Worm (Caenorhabditis elegans) whole organism, L2 larva: Measurements from ENCODE around the gene H41C03.2.
A peak's percentile ranks its signal among the peaks of the same experiment; 100 is the strongest.
"Not testable (repeated sequence)": the region's sequence is repeated elsewhere in the genome, so short reads cannot be mapped to it uniquely, and the experiment has no call there.

Experiments
- C34F6.9 ChIP-seq: fragments of 150-350 bp; optimal IDR thresholded peaks from 2 replicates; lab custom pipeline; 2014; ENCODE audit warnings: missing biosample characterization, missing genetic modification characterization
- F13H6.1 ChIP-seq: sonication (generic microtip); optimal IDR thresholded peaks from 2 replicates; lab custom pipeline; 2016; ENCODE audit warnings: missing genetic modification characterization, missing compliant biosample characterization
- R02D3.7 ChIP-seq: fragments of 150-350 bp; optimal IDR thresholded peaks from 2 replicates; lab custom pipeline; 2014; ENCODE audit warnings: missing biosample characterization, missing genetic modification characterization
- Y55F3AM.14 ChIP-seq: fragments of 200-800 bp; sonication (Bioruptor generic); optimal IDR thresholded peaks from 2 replicates; lab custom pipeline; 2018; ENCODE audit warnings: mild to moderate bottlenecking, missing genetic modification characterization, missing compliant biosample characterization
- alr-1 ChIP-seq: fragments of 150-350 bp; optimal IDR thresholded peaks from 2 replicates; lab custom pipeline; 2014; ENCODE audit warnings: missing biosample characterization, missing genetic modification characterization
- ama-1 ChIP-seq: fragments of 150-350 bp; optimal IDR thresholded peaks from 2 replicates; lab custom pipeline; 2018; ENCODE audit warnings: inconsistent platforms
- blmp-1 ChIP-seq: sonication (generic microtip); optimal IDR thresholded peaks from 2 replicates; lab custom pipeline; 2017; ENCODE audit warnings: missing genetic modification characterization, mild to moderate bottlenecking, missing compliant biosample characterization, antibody characterized with exemption, moderate library complexity; ENCODE audit not compliant: insufficient read depth
- ceh-16 ChIP-seq: fragments of 150-350 bp; optimal IDR thresholded peaks from 2 replicates; lab custom pipeline; 2014; ENCODE audit warnings: missing biosample characterization, missing genetic modification characterization
- ceh-82 ChIP-seq: fragments of 150-350 bp; optimal IDR thresholded peaks from 2 replicates; lab custom pipeline; 2014; ENCODE audit warnings: missing biosample characterization, missing genetic modification characterization
- crh-2 ChIP-seq: sonication (generic microtip); optimal IDR thresholded peaks from 2 replicates; lab custom pipeline; 2017; ENCODE audit warnings: missing biosample characterization, missing genetic modification characterization
- egl-27 ChIP-seq: sonication (generic microtip); optimal IDR thresholded peaks from 3 replicates; lab custom pipeline; 2017; ENCODE audit warnings: missing biosample characterization, missing genetic modification reagents, missing genetic modification characterization
- elt-1 ChIP-seq: fragments of 150-350 bp; optimal IDR thresholded peaks from 2 replicates; lab custom pipeline; 2014; ENCODE audit warnings: missing biosample characterization, missing genetic modification characterization
- elt-3 ChIP-seq: sonication (generic microtip); optimal IDR thresholded peaks from 2 replicates; lab custom pipeline; 2017; ENCODE audit warnings: missing biosample characterization, missing genetic modification characterization
- fos-1 ChIP-seq: fragments of 150-350 bp; optimal IDR thresholded peaks from 2 replicates; lab custom pipeline; 2014; ENCODE audit warnings: missing biosample characterization, missing genetic modification characterization
- gmeb-1 ChIP-seq: fragments of 150-350 bp; optimal IDR thresholded peaks from 2 replicates; lab custom pipeline; 2014; ENCODE audit warnings: missing biosample characterization, missing genetic modification characterization
- lin-13 ChIP-seq: fragments of 150-350 bp; optimal IDR thresholded peaks from 2 replicates; lab custom pipeline; 2014; ENCODE audit warnings: missing biosample characterization, missing genetic modification reagents, missing genetic modification characterization
- lin-39 ChIP-seq: fragments of 150-350 bp; optimal IDR thresholded peaks from 2 replicates; lab custom pipeline; 2014; ENCODE audit warnings: missing biosample characterization, missing genetic modification reagents, missing genetic modification characterization
- lsy-2 ChIP-seq, 2 experiments: fragments of 150-350 bp in 1 of 2; sonication (generic microtip) in 1 of 2; optimal IDR thresholded peaks; 2 replicates each; lab custom pipeline; 2014 to 2017; ENCODE audit warnings: missing biosample characterization in 2 of 2, missing genetic modification characterization in 2 of 2
- mdl-1 ChIP-seq, 2 experiments: fragments of 150-350 bp in 1 of 2; sonication (generic microtip) in 1 of 2; optimal IDR thresholded peaks; 2 replicates each; lab custom pipeline; 2017; ENCODE audit warnings: missing biosample characterization in 2 of 2, missing genetic modification characterization in 2 of 2
- nhr-11 ChIP-seq: fragments of 150-350 bp; optimal IDR thresholded peaks from 2 replicates; lab custom pipeline; 2014; ENCODE audit warnings: missing biosample characterization, missing genetic modification characterization
- nhr-12 ChIP-seq: fragments of 150-350 bp; optimal IDR thresholded peaks from 2 replicates; lab custom pipeline; 2014; ENCODE audit warnings: missing biosample characterization, missing genetic modification characterization
- nhr-129 ChIP-seq: fragments of 150-350 bp; optimal IDR thresholded peaks from 2 replicates; lab custom pipeline; 2014; ENCODE audit warnings: missing biosample characterization, missing genetic modification characterization
- nhr-23 ChIP-seq: fragments of 150-350 bp; optimal IDR thresholded peaks from 2 replicates; lab custom pipeline; 2014; ENCODE audit warnings: missing biosample characterization, missing genetic modification reagents, missing genetic modification characterization
- nhr-237 ChIP-seq: fragments of 150-350 bp; optimal IDR thresholded peaks from 2 replicates; lab custom pipeline; 2014; ENCODE audit warnings: missing biosample characterization, missing genetic modification characterization
- nhr-25 ChIP-seq: fragments of 150-350 bp; sonication (generic microtip); optimal IDR thresholded peaks from 3 replicates; lab custom pipeline; 2014; ENCODE audit warnings: missing biosample characterization, missing genetic modification characterization
- nhr-6 ChIP-seq: fragments of 150-350 bp; optimal IDR thresholded peaks from 2 replicates; lab custom pipeline; 2014; ENCODE audit warnings: missing biosample characterization, missing genetic modification characterization
- peb-1 ChIP-seq: fragments of 150-350 bp; optimal IDR thresholded peaks from 2 replicates; lab custom pipeline; 2014; ENCODE audit warnings: missing biosample characterization, missing genetic modification characterization
- skn-1 ChIP-seq: sonication (generic microtip); optimal IDR thresholded peaks from 2 replicates; lab custom pipeline; 2017; ENCODE audit warnings: missing biosample characterization, missing genetic modification characterization
- sma-3 ChIP-seq: sonication (generic microtip); optimal IDR thresholded peaks from 2 replicates; lab custom pipeline; 2016; ENCODE audit warnings: missing genetic modification reagents, missing genetic modification characterization, missing compliant biosample characterization
- sma-9 ChIP-seq, 2 experiments: fragments of 150-350 bp in 1 of 2; sonication (generic microtip) in 1 of 2; optimal IDR thresholded peaks; 2 replicates each; lab custom pipeline; 2014 to 2016; ENCODE audit warnings: missing genetic modification characterization in 2 of 2, mild to moderate bottlenecking in 1 of 2, missing biosample characterization in 1 of 2, missing compliant biosample characterization in 1 of 2, missing genetic modification reagents in 1 of 2, moderate library complexity in 1 of 2
- snpc-4 ChIP-seq: fragments of 150-350 bp; optimal IDR thresholded peaks from 2 replicates; lab custom pipeline; 2014; ENCODE audit warnings: missing biosample characterization, missing genetic modification characterization
- unc-55 ChIP-seq: fragments of 150-350 bp; sonication (generic microtip); optimal IDR thresholded peaks from 3 replicates; lab custom pipeline; 2014; ENCODE audit warnings: missing biosample characterization, missing genetic modification reagents, missing genetic modification characterization
- unc-62 ChIP-seq: fragments of 150-350 bp; optimal IDR thresholded peaks from 2 replicates; lab custom pipeline; 2014; ENCODE audit warnings: missing biosample characterization, missing genetic modification reagents, missing genetic modification characterization
- zag-1 ChIP-seq: fragments of 150-350 bp; optimal IDR thresholded peaks from 2 replicates; lab custom pipeline; 2014; ENCODE audit warnings: missing biosample characterization, missing genetic modification characterization
- ztf-1 ChIP-seq: fragments of 200-800 bp; sonication (Bioruptor generic); conservative IDR thresholded peaks from 2 replicates; pipeline ENCODE4 v1.3.6; 2022; ENCODE audit warnings: missing genetic modification characterization, missing compliant biosample characterization
- ztf-11 ChIP-seq: sonication (generic microtip); optimal IDR thresholded peaks from 2 replicates; lab custom pipeline; 2017; ENCODE audit warnings: missing biosample characterization, missing genetic modification characterization
- ztf-4 ChIP-seq: fragments of 150-350 bp; optimal IDR thresholded peaks from 2 replicates; lab custom pipeline; 2014; ENCODE audit warnings: missing biosample characterization, missing genetic modification characterization

The H41C03.2 gene

ce11 chrII:5884252-5884651 is 32.3 kb upstream of the H41C03.2 start, which contains the start of gene rfip-1:
rfip-1 (plus strand) TSS chrII:5884552.
- TF ChIP-seq ceh-16 (tag; lab: Kevin White, UChicago) (no peak), gmeb-1 (tag; lab: Kevin White, UChicago) (no peak), nhr-129 (tag; lab: Kevin White, UChicago) (no peak), ama-1 (no peak), sma-3 (no peak), alr-1 (tag; lab: Kevin White, UChicago) (no peak)

DNA sequence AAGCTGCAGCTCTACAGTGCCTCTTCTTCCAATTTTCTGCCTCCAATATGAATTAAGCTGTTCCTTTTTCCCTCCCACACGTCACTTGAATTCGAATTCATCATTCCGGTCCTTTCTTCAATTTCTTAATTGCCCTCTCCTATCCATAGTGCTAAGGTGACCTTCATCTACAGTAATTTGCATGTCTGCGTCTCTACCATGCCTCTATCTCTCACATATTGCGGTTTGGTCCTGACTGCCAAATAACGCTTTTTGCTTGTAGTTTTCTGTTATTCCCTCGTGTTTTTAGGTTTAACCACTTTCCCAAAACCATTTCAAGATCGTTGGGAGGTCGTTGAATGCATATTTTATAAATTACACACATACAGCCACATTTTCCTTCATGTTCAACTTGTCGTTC is 28.8 kb upstream of the H41C03.2 start:
- TF ChIP-seq lin-39 (tag; lab: Kevin White, UChicago), result no peak
- TF ChIP-seq nhr-237 (tag; lab: Kevin White, UChicago), result no peak
- TF ChIP-seq nhr-23 (tag; lab: Kevin White, UChicago), result no peak
- no peak for TF ChIP-seq unc-55
- no peak for TF ChIP-seq unc-62 (GFP tag; lab: Kevin White, UChicago)
- TF ChIP-seq ztf-1, result no peak
- TF ChIP-seq C34F6.9 (tag; lab: Kevin White, UChicago), result peak; percentile 22
- peak; percentile 72 for TF ChIP-seq nhr-25
- TF ChIP-seq ceh-16 (tag; lab: Kevin White, UChicago), result peak; percentile 3
- no peak for TF ChIP-seq ceh-82 (tag; lab: Kevin White, UChicago)
- no peak for TF ChIP-seq zag-1 (tag; lab: Kevin White, UChicago)
- peak in 1 of 2 experiments; percentile 10 for TF ChIP-seq lsy-2 (tag; optimal IDR thresholded peaks at IDR 0.05; lab: Kevin White, UChicago)
- TF ChIP-seq nhr-12 (tag; lab: Kevin White, UChicago), result no peak
- TF ChIP-seq, all 48 proteins: peak for 4

DNA sequence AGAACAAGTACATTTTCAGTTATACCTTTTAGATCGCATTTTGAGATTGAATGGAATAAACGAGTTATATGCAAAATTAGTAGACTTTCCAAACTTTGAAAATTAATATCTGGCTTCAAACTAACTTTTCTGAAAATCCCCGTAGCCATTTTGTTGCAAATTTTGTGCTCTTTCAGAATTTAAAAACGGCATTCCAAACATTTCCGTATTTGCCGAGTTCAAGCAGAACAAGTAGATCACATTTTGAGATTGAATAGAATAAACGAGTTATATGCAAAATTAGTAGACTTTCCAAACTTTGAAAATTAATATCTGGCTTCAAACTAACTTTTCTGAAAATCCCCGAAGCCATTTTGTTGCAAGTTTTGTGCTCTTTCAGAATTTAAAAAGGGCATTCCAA is 24.6 kb upstream of the H41C03.2 start, which contains the start of gene F55C12.2:
Gene F55C12.2 (plus strand): TSS at position 301 of the 400 bp plus-strand sequence.
- TF ChIP-seq Y55F3AM.14 (GFP tag; lab: Kevin White, UChicago); blmp-1 (tag; lab: Kevin White, UChicago); ceh-16 (tag; lab: Kevin White, UChicago): not testable (repeated sequence)

- TF ChIP-seq unc-62 (GFP tag; lab: Kevin White, UChicago) (no peak), elt-3 (tag; lab: Kevin White, UChicago) (no peak), elt-1 (no peak), nhr-23 (tag; lab: Kevin White, UChicago) (no peak), ceh-16 (tag; lab: Kevin White, UChicago) (no peak), snpc-4 (tag; lab: Kevin White, UChicago) (no peak), ztf-4 (no peak)
Measured at ce11 chrII:5876053-5876452, 24.1 kb upstream of the H41C03.2 start, which contains the start of gene F55C12.6. F55C12.6 (minus strand) TSS chrII:5876153.

DNA sequence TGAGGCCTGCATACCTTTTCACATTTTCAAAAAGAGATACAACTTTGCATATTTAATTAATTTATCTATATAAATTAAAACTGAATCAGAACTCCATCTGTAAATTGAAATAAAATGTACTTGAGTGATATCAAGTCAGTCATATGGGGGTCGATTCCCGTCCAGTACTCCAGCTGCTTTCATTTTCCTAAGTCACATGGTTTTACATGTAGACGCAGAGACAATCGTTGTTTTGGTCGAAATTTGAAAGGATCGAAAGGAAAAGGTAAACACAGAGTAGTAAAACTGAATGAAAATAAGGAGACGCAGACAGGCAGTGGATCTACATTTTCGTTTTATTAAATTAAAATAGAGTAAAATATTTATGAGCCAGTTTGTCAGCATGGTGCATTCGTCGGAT is 22.2 kb upstream of the H41C03.2 start:
- TF ChIP-seq zag-1 (tag; lab: Kevin White, UChicago) (no peak), fos-1 (tag; lab: Kevin White, UChicago) (no peak), nhr-129 (tag; lab: Kevin White, UChicago) (peak; percentile 80), nhr-25 (peak; percentile 3), sma-3 (peak; percentile 36), lsy-2 (tag; optimal IDR thresholded peaks at IDR 0.05; lab: Kevin White, UChicago) (peak in 1 of 2 experiments; percentile 27), blmp-1 (tag; lab: Kevin White, UChicago) (peak; percentile 51), sma-9 (GFP tag; optimal IDR thresholded peaks at IDR 0.05; lab: Kevin White, UChicago) (peak; percentile 64), sma-9 (tag; optimal IDR thresholded peaks at IDR 0.05; lab: Kevin White, UChicago) (no peak), nhr-12 (tag; lab: Kevin White, UChicago) (no peak), elt-3 (tag; lab: Kevin White, UChicago) (no peak), egl-27 (no peak), C34F6.9 (tag; lab: Kevin White, UChicago) (peak; percentile 46), gmeb-1 (tag; lab: Kevin White, UChicago) (no peak)

- TF ChIP-seq peb-1 (no peak), R02D3.7 (tag; lab: Kevin White, UChicago) (no peak), fos-1 (tag; lab: Kevin White, UChicago) (peak; percentile 77), mdl-1 (tag; optimal IDR thresholded peaks at IDR 0.05; lab: Kevin White, UChicago) (no peak), Y55F3AM.14 (GFP tag; lab: Kevin White, UChicago) (no peak), ztf-1 (no peak), gmeb-1 (tag; lab: Kevin White, UChicago) (no peak), sma-3 (no peak), nhr-6 (tag; lab: Kevin White, UChicago) (no peak), ztf-11 (tag; lab: Kevin White, UChicago) (no peak), egl-27 (no peak), F13H6.1 (tag; lab: Kevin White, UChicago) (peak; percentile 32), zag-1 (tag; lab: Kevin White, UChicago) (peak; percentile 24), ceh-16 (tag; lab: Kevin White, UChicago) (no peak), alr-1 (tag; lab: Kevin White, UChicago) (no peak), skn-1 (tag; lab: Kevin White, UChicago) (no peak), lin-13 (GFP tag; lab: Kevin White, UChicago) (peak; percentile 13), unc-55 (peak; percentile 55), nhr-237 (tag; lab: Kevin White, UChicago) (no peak), blmp-1 (tag; lab: Kevin White, UChicago) (no peak), crh-2 (tag; lab: Kevin White, UChicago) (peak; percentile 9), sma-9 (GFP tag; optimal IDR thresholded peaks at IDR 0.05; lab: Kevin White, UChicago) (no peak), sma-9 (tag; optimal IDR thresholded peaks at IDR 0.05; lab: Kevin White, UChicago) (no peak), nhr-11 (no peak), nhr-129 (tag; lab: Kevin White, UChicago) (peak; percentile 48), C34F6.9 (tag; lab: Kevin White, UChicago) (peak; percentile 34), ama-1 (no peak)
Measured at ce11 chrII:5873564-5874070, 21.7 kb upstream of the H41C03.2 start, which contains the start of gene tex-2. tex-2 (minus strand) TSS chrII:5873614.
